Fruit fly (Drosophila melanogaster): ENCODE data around the gene CG31013.

Gene CG31013

dm6 chr3R:30601440-30602256 lies 44.0 kb downstream of the CG31013 start, which contains the start of the genes CG2246 and CG31021 (continued):
- peak; percentile 21 for TF ChIP-seq CG4424 (GFP tag; optimal IDR thresholded peaks at IDR 0.05)
- TF ChIP-seq H15 (GFP tag; IDR thresholded peaks at IDR 0.05), result no peak
- no peak for TF ChIP-seq CG11696 (GFP tag; IDR thresholded peaks at IDR 0.05)
- TF ChIP-seq CG10654 (GFP tag; optimal IDR thresholded peaks at IDR 0.05), result peak; percentile 16
- TF ChIP-seq ase (GFP tag; IDR thresholded peaks at IDR 0.05), result no peak; the same call in 2 of the 3 replicates
- TF ChIP-seq CG9609 (GFP tag; optimal IDR thresholded peaks at IDR 0.05), result peak; percentile 36
- TF ChIP-seq CG15514 (GFP tag; optimal IDR thresholded peaks at IDR 0.05), result peak; percentile 62
- peak; percentile 54; the same call in 1 of the 2 replicates for TF ChIP-seq CG11247 (GFP tag; IDR thresholded peaks at IDR 0.05)
- TF ChIP-seq CG1603 (tag; optimal IDR thresholded peaks at IDR 0.05), result peak; percentile 79
- TF ChIP-seq CG11085 (GFP tag; IDR thresholded peaks at IDR 0.05), result peak; percentile 66
- peak; percentile 52 for TF ChIP-seq Atf-2 (GFP tag; optimal IDR thresholded peaks at IDR 0.05)
- TF ChIP-seq dmrt99B (tag; optimal IDR thresholded peaks at IDR 0.05), result peak; percentile 41
- TF ChIP-seq HLH3B (GFP tag; IDR thresholded peaks at IDR 0.05), result peak; percentile 20
- no peak for TF ChIP-seq CG6689 (GFP tag; IDR thresholded peaks at IDR 0.05)
- peak; percentile 39 for TF ChIP-seq az2 (GFP tag; optimal IDR thresholded peaks at IDR 0.05)
- TF ChIP-seq inv (GFP tag; IDR thresholded peaks at IDR 0.05; ENCODE audit: partially characterized antibody), result peak; percentile 84
- no peak for TF ChIP-seq CG8089 (GFP tag; optimal IDR thresholded peaks at IDR 0.05)
- TF ChIP-seq fd64A (GFP tag; optimal IDR thresholded peaks at IDR 0.05), result no peak
- TF ChIP-seq Sox102F (GFP tag; optimal IDR thresholded peaks at IDR 0.05), result peak; percentile 39
- TF ChIP-seq Aef1 (GFP tag; IDR thresholded peaks at IDR 0.05), result peak; percentile 43; the same call in 2 of the 3 replicates
- peak; percentile 63 for TF ChIP-seq CG16863 (GFP tag; optimal IDR thresholded peaks at IDR 0.05)
- peak; percentile 37; the same call in 2 of the 3 replicates for TF ChIP-seq zfh1 (GFP tag; IDR thresholded peaks at IDR 0.05)
- TF ChIP-seq al (GFP tag; IDR thresholded peaks at IDR 0.05), result peak; percentile 43; the same call in 1 of the 2 replicates
- no peak for TF ChIP-seq CG7987 (GFP tag; optimal IDR thresholded peaks at IDR 0.05)
- TF ChIP-seq otp (GFP tag; IDR thresholded peaks at IDR 0.05), result no peak
- peak; percentile 77 for TF ChIP-seq unc-4 (GFP tag; IDR thresholded peaks at IDR 0.05; ENCODE audit: partially characterized antibody)
- TF ChIP-seq CG3163 (GFP tag; optimal IDR thresholded peaks at IDR 0.05), result peak; percentile 58
- peak; percentile 80 for TF ChIP-seq Sin3A (optimal IDR thresholded peaks at IDR 0.05)
- TF ChIP-seq dysf (GFP tag; IDR thresholded peaks at IDR 0.05), result peak; percentile 51; the same call in 1 of the 3 replicates
- peak; percentile 19 for TF ChIP-seq CG17359 (tag; optimal IDR thresholded peaks at IDR 0.05)
- no peak for TF ChIP-seq so (GFP tag; IDR thresholded peaks at IDR 0.05)
- peak; percentile 47 for TF ChIP-seq CG4820 (GFP tag; optimal IDR thresholded peaks at IDR 0.05)
- peak; percentile 32 for TF ChIP-seq Sox100B (GFP tag; optimal IDR thresholded peaks at IDR 0.05)
- TF ChIP-seq CoRest (tag; optimal IDR thresholded peaks at IDR 0.05), result peak; percentile 70
- TF ChIP-seq CG31365 (tag; optimal IDR thresholded peaks at IDR 0.05), result no peak
- TF ChIP-seq CG17829 (tag; optimal IDR thresholded peaks at IDR 0.05), result peak; percentile 59
- peak; percentile 55 for TF ChIP-seq sisA (GFP tag; IDR thresholded peaks at IDR 0.05)
- TF ChIP-seq CG12769 (tag; optimal IDR thresholded peaks at IDR 0.05), result no peak
- no peak for TF ChIP-seq ttk (GFP tag; IDR thresholded peaks at IDR 0.05)
- TF ChIP-seq CG8924 (tag; optimal IDR thresholded peaks at IDR 0.05), result peak; percentile 71
- TF ChIP-seq CG17186 (GFP tag; optimal IDR thresholded peaks at IDR 0.05), result peak; percentile 27
- TF ChIP-seq tap (tag; optimal IDR thresholded peaks at IDR 0.05), result no peak
- TF ChIP-seq zen2 (GFP tag; IDR thresholded peaks at IDR 0.05; ENCODE audit: partially characterized antibody), result 0 out of 3 replicates have a peak, but pooled peaks have one; percentile 46
- TF ChIP-seq jing (GFP tag; optimal IDR thresholded peaks at IDR 0.05), result no peak
- peak; percentile 10 to 63 for TF ChIP-seq Hr51 (GFP tag; optimal IDR thresholded peaks at IDR 0.05)
- TF ChIP-seq bbx (GFP tag; IDR thresholded peaks at IDR 0.05; ENCODE audit: partially characterized antibody), result peak; percentile 79
- TF ChIP-seq CG13123 (GFP tag; optimal IDR thresholded peaks at IDR 0.05), result peak; percentile 43
- TF ChIP-seq CG5245 (GFP tag; optimal IDR thresholded peaks at IDR 0.05), result peak; percentile 32
- peak; percentile 38; the same call in 1 of the 2 replicates for TF ChIP-seq CG7372 (GFP tag; IDR thresholded peaks at IDR 0.05)

Measured in whole organism, embryonic.